Worm (Caenorhabditis elegans): Measurements from ENCODE around the gene nid-1.
"Not testable (repeated sequence)": the region's sequence is repeated elsewhere in the genome, so short reads cannot be mapped to it uniquely, and the experiment has no call there.

The nid-1 gene

DNA sequence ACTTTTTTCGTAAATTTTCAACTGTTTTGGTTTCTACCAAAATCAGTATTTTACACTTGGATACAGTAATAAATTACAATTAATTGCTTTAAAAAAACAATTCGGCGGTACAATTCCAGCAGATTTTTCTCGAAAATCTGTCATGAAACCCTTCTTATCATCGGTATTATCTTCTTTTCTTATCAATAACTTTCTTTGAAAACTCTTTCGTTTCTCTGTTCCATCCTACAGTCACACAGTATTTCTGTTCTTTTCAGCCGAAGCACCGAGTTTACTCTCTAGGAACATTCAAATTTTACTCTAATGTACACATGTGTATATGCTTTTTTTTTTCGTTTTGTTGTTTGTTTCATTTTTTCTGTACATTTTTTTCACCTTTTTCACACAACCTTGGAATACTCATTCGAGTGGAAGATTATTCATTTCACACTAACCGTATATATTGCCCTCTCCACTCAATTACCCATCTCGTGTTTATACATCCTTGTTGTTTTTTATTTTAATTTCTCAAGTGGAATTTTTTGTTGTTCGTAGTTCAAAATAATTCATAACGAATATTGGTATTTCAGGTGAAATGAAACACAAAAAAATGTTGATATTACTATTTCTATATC is at the start of gene nid-1:
Gene nid-1 (plus strand): TSS at position 564 of the 614 bp plus-strand sequence.
- TF ChIP-seq ama-1 (optimal IDR thresholded peaks at IDR 0.05) (no peak), elt-3 (tag; optimal IDR thresholded peaks at IDR 0.05) (no peak), F13H6.1 (tag; optimal IDR thresholded peaks at IDR 0.05) (no peak), lin-13 (GFP tag; optimal IDR thresholded peaks at IDR 0.05) (no peak), sma-3 (GFP tag; optimal IDR thresholded peaks at IDR 0.05) (no peak), nhr-10 (tag; optimal IDR thresholded peaks at IDR 0.05) (no peak), sma-9 (GFP tag; optimal IDR thresholded peaks at IDR 0.05) (peak; percentile 51), sma-9 (tag; optimal IDR thresholded peaks at IDR 0.05) (no peak), zag-1 (tag; optimal IDR thresholded peaks at IDR 0.05) (no peak), nhr-6 (tag; optimal IDR thresholded peaks at IDR 0.05) (no peak), mab-5 (tag; optimal IDR thresholded peaks at IDR 0.05) (no peak), blmp-1 (tag; optimal IDR thresholded peaks at IDR 0.05; ENCODE audit: insufficient read depth) (no peak), Y55F3AM.14 (GFP tag; optimal IDR thresholded peaks at IDR 0.05) (no peak), ztf-4 (tag; optimal IDR thresholded peaks at IDR 0.05) (no peak), nhr-237 (tag; optimal IDR thresholded peaks at IDR 0.05) (no peak), unc-55 (GFP tag; optimal IDR thresholded peaks at IDR 0.05) (no peak), unc-62 (GFP tag; optimal IDR thresholded peaks at IDR 0.05) (no peak), lin-11 (tag; optimal IDR thresholded peaks at IDR 0.05) (no peak), nhr-23 (tag; optimal IDR thresholded peaks at IDR 0.05) (no peak), alr-1 (tag; optimal IDR thresholded peaks at IDR 0.05) (no peak), gmeb-1 (tag; optimal IDR thresholded peaks at IDR 0.05) (peak; percentile 8), egl-27 (tag; optimal IDR thresholded peaks at IDR 0.05) (no peak), ceh-82 (tag; optimal IDR thresholded peaks at IDR 0.05) (no peak), nhr-21 (tag; optimal IDR thresholded peaks at IDR 0.05) (no peak), sem-4 (tag; optimal IDR thresholded peaks at IDR 0.05) (no peak), crh-2 (tag; optimal IDR thresholded peaks at IDR 0.05) (peak; percentile 28), aly-2 (tag; optimal IDR thresholded peaks at IDR 0.05) (no peak), ztf-11 (tag; optimal IDR thresholded peaks at IDR 0.05) (no peak), fos-1 (tag; optimal IDR thresholded peaks at IDR 0.05) (peak; percentile 20), ztf-1 (GFP tag; conservative IDR thresholded peaks at IDR 0.05) (no peak), snpc-4 (tag; optimal IDR thresholded peaks at IDR 0.05) (no peak), ZK546.5 (tag; optimal IDR thresholded peaks at IDR 0.05) (no peak), nhr-25 (tag; optimal IDR thresholded peaks at IDR 0.05) (no peak), nhr-77 (tag; optimal IDR thresholded peaks at IDR 0.05) (no peak), C34F6.9 (tag; optimal IDR thresholded peaks at IDR 0.05) (no peak)

DNA sequence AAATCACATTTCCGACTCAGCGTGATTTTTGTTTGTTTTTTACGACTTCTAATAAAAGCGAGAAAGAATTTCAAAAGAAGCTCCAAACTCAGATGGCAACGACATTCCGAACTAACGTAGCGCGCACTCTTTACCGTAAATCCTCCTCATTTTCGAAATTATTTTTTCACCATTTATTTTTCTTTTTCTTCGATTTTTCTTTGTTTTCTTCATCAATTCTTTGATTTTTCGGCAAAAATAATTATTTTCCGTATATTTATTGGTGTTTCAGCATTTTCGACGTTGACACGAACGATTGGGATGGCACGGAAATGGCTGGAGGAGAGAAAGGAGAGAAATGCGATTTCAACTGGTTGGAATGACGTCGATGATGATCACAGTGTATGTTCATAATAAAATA is 44.3 kb upstream of the nid-1 start, which contains the start of gene T07F10.5:
Gene T07F10.5 (plus strand): TSS at position 301 of the 400 bp plus-strand sequence.
- not testable (repeated sequence) for TF ChIP-seq gmeb-1 (tag; optimal IDR thresholded peaks at IDR 0.05); ztf-4 (tag; optimal IDR thresholded peaks at IDR 0.05); Y55F3AM.14 (GFP tag; optimal IDR thresholded peaks at IDR 0.05)

DNA sequence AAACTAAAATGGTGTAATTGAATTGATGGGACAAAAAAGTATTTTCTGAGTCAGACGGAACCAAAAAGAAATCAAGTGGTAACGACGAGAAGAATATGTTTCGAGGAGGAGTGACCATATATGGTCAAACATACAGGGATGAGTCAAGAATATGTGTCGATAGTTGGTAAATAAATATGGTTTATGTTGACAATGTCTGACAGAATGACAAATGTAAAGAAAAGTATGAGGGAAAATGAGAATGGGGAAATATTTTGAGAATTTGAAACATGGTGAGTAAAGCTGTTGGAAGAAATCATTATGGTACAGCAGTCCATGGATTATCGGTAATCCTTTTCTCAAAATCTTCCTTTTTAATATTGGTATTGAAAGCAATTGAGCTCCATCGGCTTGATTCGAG is 41.9 kb upstream of the nid-1 start, which contains the start of gene nspg-1:
Gene nspg-1 (minus strand): TSS at position 101 of the 400 bp plus-strand sequence.
- no peak for TF ChIP-seq nhr-23 (tag; optimal IDR thresholded peaks at IDR 0.05)

DNA sequence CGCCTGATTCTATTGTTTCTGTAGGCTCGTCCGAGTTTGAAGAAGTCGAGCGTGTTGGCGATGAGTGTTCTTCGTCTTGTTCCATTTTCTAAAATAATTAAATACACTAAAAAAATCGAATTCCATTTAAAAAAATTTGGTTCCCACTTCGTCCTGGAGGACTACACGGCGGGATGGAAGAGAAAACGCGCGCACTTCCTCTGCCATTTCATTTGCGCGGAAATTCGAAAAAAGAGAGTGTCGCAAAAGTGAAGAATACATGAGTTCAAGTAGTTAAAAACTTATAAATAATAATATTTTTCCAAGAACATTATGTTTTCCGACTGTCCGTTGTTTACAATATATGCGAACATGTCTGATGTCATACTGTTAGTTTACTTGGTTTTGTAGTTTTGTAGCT is 40.0 kb upstream of the nid-1 start, which contains the start of gene T07F10.3:
Gene T07F10.3 (minus strand): TSS at position 98 of the 400 bp plus-strand sequence.
- TF ChIP-seq Y55F3AM.14 (GFP tag; optimal IDR thresholded peaks at IDR 0.05) = peak; percentile 17
- peak; percentile 89 for TF ChIP-seq lin-13 (GFP tag; optimal IDR thresholded peaks at IDR 0.05)
- TF ChIP-seq C34F6.9 (tag; optimal IDR thresholded peaks at IDR 0.05) = peak; percentile 86
- TF ChIP-seq elt-1 (tag; optimal IDR thresholded peaks at IDR 0.05) = no peak
- TF ChIP-seq lin-11 (tag; optimal IDR thresholded peaks at IDR 0.05) = peak; percentile 76
- peak; percentile 57 for TF ChIP-seq fos-1 (tag; optimal IDR thresholded peaks at IDR 0.05)
- TF ChIP-seq nhr-6 (tag; optimal IDR thresholded peaks at IDR 0.05) = no peak
- TF ChIP-seq nhr-129 (tag; optimal IDR thresholded peaks at IDR 0.05) = peak; percentile 59
- no peak for TF ChIP-seq mbf-1 (tag; optimal IDR thresholded peaks at IDR 0.05)
- no peak for TF ChIP-seq ztf-1 (GFP tag; conservative IDR thresholded peaks at IDR 0.05)
- TF ChIP-seq skn-1 (tag; optimal IDR thresholded peaks at IDR 0.05) = peak; percentile 30
- peak; percentile 80 for TF ChIP-seq nhr-21 (tag; optimal IDR thresholded peaks at IDR 0.05)
- TF ChIP-seq crh-2 (tag; optimal IDR thresholded peaks at IDR 0.05) = peak; percentile 83
- no peak for TF ChIP-seq dmd-4 (tag; optimal IDR thresholded peaks at IDR 0.05)
- TF ChIP-seq R02D3.7 (tag; optimal IDR thresholded peaks at IDR 0.05) = peak; percentile 61
- TF ChIP-seq sma-9 (GFP tag; optimal IDR thresholded peaks at IDR 0.05) = peak; percentile 97
- no peak for TF ChIP-seq sma-9 (tag; optimal IDR thresholded peaks at IDR 0.05)
- TF ChIP-seq ceh-82 (tag; optimal IDR thresholded peaks at IDR 0.05) = no peak
- peak; percentile 34 for TF ChIP-seq ama-1 (optimal IDR thresholded peaks at IDR 0.05)
- TF ChIP-seq alr-1 (tag; optimal IDR thresholded peaks at IDR 0.05) = no peak
- TF ChIP-seq egl-27 (tag; optimal IDR thresholded peaks at IDR 0.05) = peak; percentile 59
- peak; percentile 76 for TF ChIP-seq snpc-4 (tag; optimal IDR thresholded peaks at IDR 0.05)
- TF ChIP-seq gmeb-1 (tag; optimal IDR thresholded peaks at IDR 0.05) = peak; percentile 99
- TF ChIP-seq sma-3 (GFP tag; optimal IDR thresholded peaks at IDR 0.05) = peak; percentile 95
- peak; percentile 35 for TF ChIP-seq sem-4 (tag; optimal IDR thresholded peaks at IDR 0.05)
- TF ChIP-seq unc-55 (GFP tag; optimal IDR thresholded peaks at IDR 0.05) = peak; percentile 95
- peak; percentile 2 for TF ChIP-seq nhr-10 (tag; optimal IDR thresholded peaks at IDR 0.05)
- peak; percentile 36 for TF ChIP-seq blmp-1 (tag; optimal IDR thresholded peaks at IDR 0.05; ENCODE audit: insufficient read depth)
- TF ChIP-seq unc-62 (GFP tag; optimal IDR thresholded peaks at IDR 0.05) = no peak
- no peak for TF ChIP-seq aly-2 (tag; optimal IDR thresholded peaks at IDR 0.05)
- TF ChIP-seq F13H6.1 (tag; optimal IDR thresholded peaks at IDR 0.05) = peak; percentile 88
- TF ChIP-seq unc-39 (tag; optimal IDR thresholded peaks at IDR 0.05) = no peak
- TF ChIP-seq nhr-25 (tag; optimal IDR thresholded peaks at IDR 0.05) = peak; percentile 83
- TF ChIP-seq nhr-11 (tag; optimal IDR thresholded peaks at IDR 0.05) = no peak
- TF ChIP-seq mab-5 (tag; optimal IDR thresholded peaks at IDR 0.05) = peak; percentile 83

Data from whole organism, L2 larva.